Worm (Caenorhabditis elegans): ENCODE data around the gene gst-29.
"Not testable (repeated sequence)": the region's sequence is repeated elsewhere in the genome, so short reads cannot be mapped to it uniquely, and the experiment has no call there.

gst-29 gene

DNA sequence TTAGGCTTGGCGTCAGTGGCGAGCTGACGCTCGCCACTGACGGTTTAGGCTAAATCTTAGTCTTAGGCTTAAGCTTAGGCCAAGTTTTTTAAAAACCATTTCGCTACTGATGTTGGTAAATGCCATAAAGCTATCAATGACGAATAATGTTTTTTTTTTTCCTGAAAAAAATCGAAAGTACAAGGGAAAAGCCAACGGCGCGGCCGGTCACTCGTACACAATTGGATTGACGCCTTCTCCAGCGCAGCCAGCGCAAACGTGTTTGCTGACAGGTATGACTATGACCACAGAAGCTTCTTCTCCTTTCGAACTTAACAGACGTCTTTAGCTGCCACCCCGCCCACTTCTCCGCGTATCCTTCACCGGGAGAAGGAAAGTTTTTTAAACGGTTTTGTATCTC, 24.1 kb downstream of the gst-29 start, which contains the start of gene Y53F4B.27:
TSS of gene Y53F4B.27 (plus strand) at position 301 of the 400 bp plus-strand sequence.
- TF ChIP-seq ceh-36 (tag; optimal IDR thresholded peaks at IDR 0.05) (no peak), pes-1 (GFP tag; IDR thresholded peaks at IDR 0.05) (no peak), B0310.2 (tag; optimal IDR thresholded peaks at IDR 0.05) (no peak), ama-1 (optimal IDR thresholded peaks at IDR 0.05) (no peak), F13C5.2 (tag; optimal IDR thresholded peaks at IDR 0.05) (no peak), tbx-11 (GFP tag; IDR thresholded peaks at IDR 0.05) (no peak), hnd-1 (tag; optimal IDR thresholded peaks at IDR 0.05) (no peak), sea-1 (GFP tag; conservative IDR thresholded peaks at IDR 0.05) (no peak), hmbx-1 (tag; optimal IDR thresholded peaks at IDR 0.05) (no peak), flt-1 (GFP tag; IDR thresholded peaks at IDR 0.05) (no peak)

DNA sequence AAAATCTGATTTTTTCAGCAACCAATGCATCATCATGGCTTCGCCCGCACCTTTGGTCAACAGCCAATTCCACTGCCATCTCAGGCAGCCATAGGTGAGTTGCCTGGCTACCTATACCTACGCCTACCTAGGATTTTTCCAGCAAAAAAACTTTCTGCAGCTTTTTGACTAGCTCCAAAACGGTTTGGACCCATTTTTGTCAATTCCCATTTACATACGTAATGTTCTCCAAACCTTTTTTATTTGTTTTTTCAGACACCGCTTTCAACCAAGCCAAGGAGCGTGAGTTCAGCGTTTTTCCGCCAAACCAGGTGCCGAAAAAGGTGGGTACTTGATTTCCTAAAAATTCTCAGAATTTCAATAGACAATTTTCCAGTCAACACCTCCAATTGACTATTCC, 25.9 kb downstream of the gst-29 start:
- TF ChIP-seq ets-7 (tag; optimal IDR thresholded peaks at IDR 0.05) = no peak
- no peak for TF ChIP-seq tra-4 (tag; optimal IDR thresholded peaks at IDR 0.05)
- no peak for TF ChIP-seq flt-1 (GFP tag; IDR thresholded peaks at IDR 0.05)
- no peak for TF ChIP-seq ama-1 (optimal IDR thresholded peaks at IDR 0.05)
- no peak for TF ChIP-seq ceh-36 (tag; optimal IDR thresholded peaks at IDR 0.05)
- TF ChIP-seq hnd-1 (tag; optimal IDR thresholded peaks at IDR 0.05) = no peak
- no peak for TF ChIP-seq tbx-37 (GFP tag; conservative IDR thresholded peaks at IDR 0.05)
- TF ChIP-seq aly-1 (tag; optimal IDR thresholded peaks at IDR 0.05) = no peak
- no peak for TF ChIP-seq B0310.2 (tag; optimal IDR thresholded peaks at IDR 0.05)

DNA sequence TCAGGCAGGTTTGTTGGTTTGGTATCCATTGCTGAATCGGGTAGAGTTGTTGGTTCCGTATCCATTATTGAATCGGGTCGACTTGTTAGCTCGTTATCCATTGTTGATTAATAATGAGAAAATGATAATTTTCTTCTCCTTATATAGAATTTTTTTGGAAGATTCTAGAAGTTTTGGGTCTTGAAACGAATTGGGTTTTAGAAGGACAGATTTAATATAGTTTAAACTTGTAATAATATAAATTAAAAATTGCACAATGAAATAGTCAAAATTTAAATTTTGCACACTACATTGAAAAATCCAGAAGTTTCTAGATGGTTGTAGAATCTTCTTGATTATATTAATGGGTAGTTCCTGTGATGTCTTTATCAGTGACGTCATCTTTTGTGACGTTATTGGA, 28.8 kb downstream of the gst-29 start, which contains the start of gene Y53F4B.26:
TSS of gene Y53F4B.26 (minus strand) at position 101 of the 400 bp plus-strand sequence.
- TF ChIP-seq B0310.2 (tag; optimal IDR thresholded peaks at IDR 0.05); F13C5.2 (tag; optimal IDR thresholded peaks at IDR 0.05); ceh-13 (GFP tag; optimal IDR thresholded peaks at IDR 0.05): not testable (repeated sequence)

DNA sequence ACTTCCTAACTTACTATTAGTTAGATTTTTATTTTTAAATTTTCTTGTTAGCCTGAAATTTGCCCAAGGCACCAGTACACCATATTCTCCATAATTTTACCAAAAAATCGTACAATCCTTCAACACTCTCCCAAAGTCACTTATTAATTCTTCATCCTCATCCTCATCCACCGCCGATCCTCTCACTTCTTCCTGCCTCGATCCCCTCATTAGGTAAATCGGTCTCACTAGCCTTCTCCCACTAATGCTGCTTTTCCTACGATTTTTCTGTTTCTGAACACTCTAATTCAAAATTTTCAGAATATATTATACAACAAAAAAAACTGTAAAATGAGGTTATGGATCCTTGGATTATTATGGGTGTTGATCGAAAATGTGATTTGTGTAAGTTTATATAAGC, 33.8 kb downstream of the gst-29 start, which contains the start of gene Y53F4B.25:
TSS of gene Y53F4B.25 (plus strand) at position 301 of the 400 bp plus-strand sequence.
- TF ChIP-seq ceh-36 (tag; optimal IDR thresholded peaks at IDR 0.05) = no peak
- TF ChIP-seq hnd-1 (tag; optimal IDR thresholded peaks at IDR 0.05) = no peak
- no peak for TF ChIP-seq pes-1 (GFP tag; IDR thresholded peaks at IDR 0.05)

DNA sequence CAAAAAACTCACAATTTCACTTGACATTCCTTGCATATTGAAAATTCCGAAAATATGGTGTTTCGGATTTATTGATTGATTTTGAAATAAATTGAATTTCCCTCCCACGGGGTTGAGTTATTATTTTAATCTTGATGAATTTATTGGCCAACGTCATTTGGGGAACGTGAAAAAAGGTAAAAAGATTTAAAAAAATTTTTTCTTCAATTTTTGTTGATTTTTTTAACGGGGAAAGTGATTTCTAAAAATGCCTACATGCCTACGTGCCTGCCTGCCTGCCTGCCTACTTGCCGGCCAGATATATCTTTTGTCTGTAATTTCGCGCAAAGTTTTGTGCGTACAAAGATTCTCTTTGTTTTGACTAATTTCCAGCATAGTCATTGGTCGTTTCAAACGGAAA, 35.3 kb downstream of the gst-29 start, which contains the start of gene Y53F4B.24:
TSS of gene Y53F4B.24 (minus strand) at position 101 of the 400 bp plus-strand sequence.
- TF ChIP-seq ama-1 (optimal IDR thresholded peaks at IDR 0.05) (no peak), tbx-11 (GFP tag; IDR thresholded peaks at IDR 0.05) (no peak), B0310.2 (tag; optimal IDR thresholded peaks at IDR 0.05) (no peak), hnd-1 (tag; optimal IDR thresholded peaks at IDR 0.05) (no peak), tbx-37 (GFP tag; conservative IDR thresholded peaks at IDR 0.05) (no peak), tra-4 (tag; optimal IDR thresholded peaks at IDR 0.05) (no peak), pes-1 (GFP tag; IDR thresholded peaks at IDR 0.05) (no peak), scrt-1 (GFP tag; IDR thresholded peaks at IDR 0.05) (no peak), F13C5.2 (tag; optimal IDR thresholded peaks at IDR 0.05) (no peak), flt-1 (GFP tag; IDR thresholded peaks at IDR 0.05) (no peak), sea-1 (GFP tag; conservative IDR thresholded peaks at IDR 0.05) (no peak), ets-7 (tag; optimal IDR thresholded peaks at IDR 0.05) (no peak), hmg-4 (GFP tag; optimal IDR thresholded peaks at IDR 0.05) (no peak), aly-1 (tag; optimal IDR thresholded peaks at IDR 0.05) (no peak), ceh-36 (tag; optimal IDR thresholded peaks at IDR 0.05) (no peak)

DNA sequence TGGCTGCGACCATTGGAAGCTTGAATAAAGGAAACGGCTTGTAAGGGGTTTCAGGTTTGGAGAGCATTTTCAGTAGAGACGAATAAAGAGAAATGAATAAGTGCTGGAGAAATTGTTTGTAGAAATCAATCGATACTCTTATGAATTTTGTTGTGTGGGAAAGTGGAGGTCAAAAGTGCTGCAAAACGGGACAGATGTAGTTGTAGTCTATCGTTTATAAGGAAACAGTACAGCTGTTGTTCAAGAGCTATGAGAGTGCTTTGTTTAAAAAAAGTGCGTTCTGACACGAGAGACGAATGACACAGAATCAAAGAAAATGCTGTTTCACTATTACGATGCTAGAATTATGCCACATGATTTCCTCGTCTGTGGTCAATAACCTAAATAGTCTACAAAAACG, 39.1 kb downstream of the gst-29 start, which contains the start of gene Y53F4B.62:
TSS of gene Y53F4B.62 (minus strand) at position 101 of the 400 bp plus-strand sequence.
- TF ChIP-seq tbx-37 (GFP tag; conservative IDR thresholded peaks at IDR 0.05) = no peak
- TF ChIP-seq tbx-11 (GFP tag; IDR thresholded peaks at IDR 0.05) = no peak
- TF ChIP-seq ama-1 (optimal IDR thresholded peaks at IDR 0.05) = no peak
- TF ChIP-seq B0310.2 (tag; optimal IDR thresholded peaks at IDR 0.05) = no peak
- no peak for TF ChIP-seq hnd-1 (tag; optimal IDR thresholded peaks at IDR 0.05)
- no peak for TF ChIP-seq pes-1 (GFP tag; IDR thresholded peaks at IDR 0.05)
- no peak for TF ChIP-seq tra-4 (tag; optimal IDR thresholded peaks at IDR 0.05)
- TF ChIP-seq scrt-1 (GFP tag; IDR thresholded peaks at IDR 0.05) = no peak
- no peak for TF ChIP-seq aly-1 (tag; optimal IDR thresholded peaks at IDR 0.05)
- no peak for TF ChIP-seq hmg-4 (GFP tag; optimal IDR thresholded peaks at IDR 0.05)
- no peak for TF ChIP-seq ets-7 (tag; optimal IDR thresholded peaks at IDR 0.05)
- TF ChIP-seq flt-1 (GFP tag; IDR thresholded peaks at IDR 0.05) = no peak
- TF ChIP-seq hmbx-1 (tag; optimal IDR thresholded peaks at IDR 0.05) = no peak
- no peak for TF ChIP-seq F13C5.2 (tag; optimal IDR thresholded peaks at IDR 0.05)
- no peak for TF ChIP-seq ceh-36 (tag; optimal IDR thresholded peaks at IDR 0.05)
- TF ChIP-seq sea-1 (GFP tag; conservative IDR thresholded peaks at IDR 0.05) = no peak
- TF ChIP-seq ceh-13 (GFP tag; optimal IDR thresholded peaks at IDR 0.05) = no peak

DNA sequence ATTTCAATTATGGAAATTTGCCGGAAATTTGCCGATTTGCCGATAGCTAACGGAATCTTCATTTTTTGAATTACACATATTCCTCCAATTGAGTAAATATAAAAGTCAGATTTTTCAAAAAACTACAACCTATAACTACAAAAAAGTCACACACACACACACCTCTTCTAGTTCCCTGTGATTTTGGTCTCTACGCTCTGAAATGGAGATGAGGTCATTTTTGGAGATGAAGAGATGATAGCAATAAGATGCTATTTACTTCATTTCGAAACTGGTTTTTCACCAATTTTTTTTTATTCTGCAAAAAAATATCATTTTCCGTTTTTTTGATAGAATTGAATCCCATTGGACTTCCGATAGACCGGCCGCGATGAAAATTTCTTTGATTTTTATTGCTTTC, 45.5 kb downstream of the gst-29 start, which contains the start of gene Y53F4B.23:
TSS of gene Y53F4B.23 (plus strand) at position 312 of the 400 bp plus-strand sequence.
- no peak for TF ChIP-seq flt-1 (GFP tag; IDR thresholded peaks at IDR 0.05)
- TF ChIP-seq tbx-37 (GFP tag; conservative IDR thresholded peaks at IDR 0.05) = no peak
- TF ChIP-seq pes-1 (GFP tag; IDR thresholded peaks at IDR 0.05) = no peak
- TF ChIP-seq sea-1 (GFP tag; conservative IDR thresholded peaks at IDR 0.05) = no peak
- no peak for TF ChIP-seq hmg-4 (GFP tag; optimal IDR thresholded peaks at IDR 0.05)
- no peak for TF ChIP-seq hmbx-1 (tag; optimal IDR thresholded peaks at IDR 0.05)
- no peak for TF ChIP-seq hnd-1 (tag; optimal IDR thresholded peaks at IDR 0.05)
- no peak for TF ChIP-seq aly-1 (tag; optimal IDR thresholded peaks at IDR 0.05)
- TF ChIP-seq ama-1 (optimal IDR thresholded peaks at IDR 0.05) = no peak
- TF ChIP-seq scrt-1 (GFP tag; IDR thresholded peaks at IDR 0.05) = no peak
- TF ChIP-seq tbx-11 (GFP tag; IDR thresholded peaks at IDR 0.05) = no peak
- TF ChIP-seq ceh-13 (GFP tag; optimal IDR thresholded peaks at IDR 0.05) = no peak
- no peak for TF ChIP-seq ets-7 (tag; optimal IDR thresholded peaks at IDR 0.05)
- no peak for TF ChIP-seq ceh-36 (tag; optimal IDR thresholded peaks at IDR 0.05)
- TF ChIP-seq B0310.2 (tag; optimal IDR thresholded peaks at IDR 0.05) = no peak
- no peak for TF ChIP-seq F13C5.2 (tag; optimal IDR thresholded peaks at IDR 0.05)
- no peak for TF ChIP-seq tra-4 (tag; optimal IDR thresholded peaks at IDR 0.05)
